Worm (Caenorhabditis elegans) whole organism, early embryonic: Measurements from ENCODE around the gene C06G3.8.

Experiments
- B0310.2 ChIP-seq: sonication (generic microtip); optimal IDR thresholded peaks from 2 replicates; lab custom pipeline; 2016; ENCODE audit warnings: mild to moderate bottlenecking, missing genetic modification characterization, missing compliant biosample characterization
- F13C5.2 ChIP-seq: sonication (generic microtip); optimal IDR thresholded peaks from 2 replicates; lab custom pipeline; 2017; ENCODE audit warnings: mild to moderate bottlenecking, missing genetic modification characterization, inconsistent platforms, missing compliant biosample characterization
- aly-1 ChIP-seq: sonication (generic microtip); optimal IDR thresholded peaks from 2 replicates; lab custom pipeline; 2016; ENCODE audit warnings: missing genetic modification characterization, missing compliant biosample characterization
- ama-1 ChIP-seq: fragments of 150-350 bp; optimal IDR thresholded peaks from 2 replicates; lab custom pipeline; 2014
- ceh-13 ChIP-seq: fragments of 200-800 bp; sonication (Bioruptor generic); optimal IDR thresholded peaks from 2 replicates; lab custom pipeline; 2018; ENCODE audit warnings: mild to moderate bottlenecking, missing genetic modification characterization, missing compliant biosample characterization
- ceh-36 ChIP-seq: sonication (generic microtip); optimal IDR thresholded peaks from 2 replicates; lab custom pipeline; 2016; ENCODE audit warnings: missing genetic modification characterization, inconsistent platforms, missing compliant biosample characterization
- ets-7 ChIP-seq: sonication (generic microtip); optimal IDR thresholded peaks from 2 replicates; lab custom pipeline; 2016; ENCODE audit warnings: missing genotype, missing genetic modification characterization, missing compliant biosample characterization
- flt-1 ChIP-seq: fragments of 200-800 bp; sonication (Bioruptor generic); IDR thresholded peaks from 2 replicates; pipeline ENCODE4 v1.3.6; 2022; ENCODE audit warnings: missing genetic modification characterization, missing compliant biosample characterization
- hmg-4 ChIP-seq: fragments of 200-800 bp; sonication (Bioruptor generic); optimal IDR thresholded peaks from 2 replicates; lab custom pipeline; 2018; ENCODE audit warnings: mild to moderate bottlenecking, missing genetic modification characterization, missing compliant biosample characterization
- tbx-11 ChIP-seq: fragments of 200-800 bp; sonication (Bioruptor generic); IDR thresholded peaks from 2 replicates; pipeline ENCODE4 v1.3.6; 2022; ENCODE audit warnings: missing genetic modification characterization, missing compliant biosample characterization
- tbx-37 ChIP-seq: fragments of 200-800 bp; sonication (Bioruptor generic); conservative IDR thresholded peaks from 2 replicates; pipeline ENCODE4 v1.3.6; 2022; ENCODE audit warnings: missing genetic modification reagents, missing genetic modification characterization, missing compliant biosample characterization

- TF ChIP-seq flt-1 (GFP tag; lab: Robert Waterston, UW) (no peak), ceh-36 (no peak), ama-1 (lab: Kevin White, UChicago) (no peak), ets-7 (no peak), ceh-13 (GFP tag; lab: Kevin White, UChicago) (no peak), aly-1 (tag; lab: Kevin White, UChicago) (no peak), tbx-37 (GFP tag; lab: Robert Waterston, UW) (no peak), F13C5.2 (tag; lab: Kevin White, UChicago) (no peak), B0310.2 (tag; lab: Kevin White, UChicago) (no peak), tbx-11 (no peak), hmg-4 (GFP tag; lab: Kevin White, UChicago) (no peak)
Observed at ce11 chrIV:7009531-7009930, 22.8 kb downstream of the C06G3.8 start, which contains the start of gene C25A8.2.
